Worm (Caenorhabditis elegans): ENCODE measurements around the gene Y62H9A.10.

ce11 chrX:11878109-11878508 lies 24.5 kb downstream of the Y62H9A.10 start, which contains the start of gene Y62H9A.2:
- TF ChIP-seq dao-5 (tag; optimal IDR thresholded peaks at IDR 0.05) (no peak), W03F9.2 (tag; optimal IDR thresholded peaks at IDR 0.05) (no peak), him-1 (tag; optimal IDR thresholded peaks at IDR 0.05) (no peak)

Data from whole organism, L4/young adult.